Worm (Caenorhabditis elegans): ENCODE results near the gene T05C1.5.

DNA sequence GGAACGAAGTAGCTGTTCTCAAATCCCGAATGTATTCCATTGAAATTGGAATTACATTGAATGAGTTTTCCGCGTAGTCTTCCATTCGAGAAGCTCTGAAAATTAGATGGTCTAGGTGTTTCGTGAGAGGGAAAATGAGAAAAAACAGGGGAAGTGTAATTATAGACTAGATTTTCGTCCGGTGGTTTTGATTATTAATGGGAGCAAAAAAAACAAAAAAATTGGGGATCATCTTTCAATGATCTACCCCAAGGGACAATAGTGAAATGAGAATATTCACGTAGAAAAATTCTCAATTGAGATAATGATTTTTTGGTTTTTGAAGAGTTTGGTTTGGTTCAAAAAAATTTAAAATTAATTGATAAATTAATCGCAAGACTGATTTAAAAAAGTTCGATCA is 41.3 kb upstream of the T05C1.5 start, which contains the start of gene sra-32:
- TF ChIP-seq tlf-1 (GFP tag; optimal IDR thresholded peaks at IDR 0.05) (no peak), lin-35 (GFP tag; optimal IDR thresholded peaks at IDR 0.05) (no peak), Y95B8A.8 (GFP tag; IDR thresholded peaks at IDR 0.05) (no peak), lir-1 (GFP tag; conservative IDR thresholded peaks at IDR 0.05) (no peak), unc-130 (GFP tag; optimal IDR thresholded peaks at IDR 0.05) (no peak), B0019.2 (GFP tag; conservative IDR thresholded peaks at IDR 0.05) (no peak)

All from whole organism, young adult.